Worm (Caenorhabditis elegans) whole organism, L2 larva: Measurements from ENCODE around the gene ant-1.1.

Experiments
- C34F6.9 ChIP-seq: fragments of 150-350 bp; optimal IDR thresholded peaks from 2 replicates; lab custom pipeline; 2014; ENCODE audit warnings: missing biosample characterization, missing genetic modification characterization
- F13H6.1 ChIP-seq: sonication (generic microtip); optimal IDR thresholded peaks from 2 replicates; lab custom pipeline; 2016; ENCODE audit warnings: missing genetic modification characterization, missing compliant biosample characterization
- R02D3.7 ChIP-seq: fragments of 150-350 bp; optimal IDR thresholded peaks from 2 replicates; lab custom pipeline; 2014; ENCODE audit warnings: missing biosample characterization, missing genetic modification characterization
- Y55F3AM.14 ChIP-seq: fragments of 200-800 bp; sonication (Bioruptor generic); optimal IDR thresholded peaks from 2 replicates; lab custom pipeline; 2018; ENCODE audit warnings: mild to moderate bottlenecking, missing genetic modification characterization, missing compliant biosample characterization
- ZK546.5 ChIP-seq: sonication (generic microtip); optimal IDR thresholded peaks from 2 replicates; lab custom pipeline; 2017; ENCODE audit warnings: missing biosample characterization, missing genetic modification characterization
- alr-1 ChIP-seq: fragments of 150-350 bp; optimal IDR thresholded peaks from 2 replicates; lab custom pipeline; 2014; ENCODE audit warnings: missing biosample characterization, missing genetic modification characterization
- aly-2 ChIP-seq: fragments of 150-350 bp; optimal IDR thresholded peaks from 2 replicates; lab custom pipeline; 2014; ENCODE audit warnings: missing biosample characterization, missing genetic modification characterization
- ama-1 ChIP-seq: fragments of 150-350 bp; optimal IDR thresholded peaks from 2 replicates; lab custom pipeline; 2018; ENCODE audit warnings: inconsistent platforms
- blmp-1 ChIP-seq: sonication (generic microtip); optimal IDR thresholded peaks from 2 replicates; lab custom pipeline; 2017; ENCODE audit warnings: missing genetic modification characterization, mild to moderate bottlenecking, missing compliant biosample characterization, antibody characterized with exemption, moderate library complexity; ENCODE audit not compliant: insufficient read depth
- ceh-16 ChIP-seq: fragments of 150-350 bp; optimal IDR thresholded peaks from 2 replicates; lab custom pipeline; 2014; ENCODE audit warnings: missing biosample characterization, missing genetic modification characterization
- ceh-82 ChIP-seq: fragments of 150-350 bp; optimal IDR thresholded peaks from 2 replicates; lab custom pipeline; 2014; ENCODE audit warnings: missing biosample characterization, missing genetic modification characterization
- crh-2 ChIP-seq: sonication (generic microtip); optimal IDR thresholded peaks from 2 replicates; lab custom pipeline; 2017; ENCODE audit warnings: missing biosample characterization, missing genetic modification characterization
- dmd-4 ChIP-seq: sonication (generic microtip); optimal IDR thresholded peaks from 2 replicates; lab custom pipeline; 2017; ENCODE audit warnings: missing biosample characterization, missing genetic modification characterization
- egl-27 ChIP-seq: sonication (generic microtip); optimal IDR thresholded peaks from 3 replicates; lab custom pipeline; 2017; ENCODE audit warnings: missing biosample characterization, missing genetic modification reagents, missing genetic modification characterization
- elt-1 ChIP-seq: fragments of 150-350 bp; optimal IDR thresholded peaks from 2 replicates; lab custom pipeline; 2014; ENCODE audit warnings: missing biosample characterization, missing genetic modification characterization
- elt-3 ChIP-seq: sonication (generic microtip); optimal IDR thresholded peaks from 2 replicates; lab custom pipeline; 2017; ENCODE audit warnings: missing biosample characterization, missing genetic modification characterization
- fos-1 ChIP-seq: fragments of 150-350 bp; optimal IDR thresholded peaks from 2 replicates; lab custom pipeline; 2014; ENCODE audit warnings: missing biosample characterization, missing genetic modification characterization
- gmeb-1 ChIP-seq: fragments of 150-350 bp; optimal IDR thresholded peaks from 2 replicates; lab custom pipeline; 2014; ENCODE audit warnings: missing biosample characterization, missing genetic modification characterization
- lin-11 ChIP-seq: fragments of 150-350 bp; sonication (generic microtip); optimal IDR thresholded peaks from 2 replicates; lab custom pipeline; 2014; ENCODE audit warnings: missing biosample characterization, missing genetic modification characterization, inconsistent platforms, mixed read lengths
- lin-13 ChIP-seq: fragments of 150-350 bp; optimal IDR thresholded peaks from 2 replicates; lab custom pipeline; 2014; ENCODE audit warnings: missing biosample characterization, missing genetic modification reagents, missing genetic modification characterization
- lin-39 ChIP-seq: fragments of 150-350 bp; optimal IDR thresholded peaks from 2 replicates; lab custom pipeline; 2014; ENCODE audit warnings: missing biosample characterization, missing genetic modification reagents, missing genetic modification characterization
- lsy-2 ChIP-seq, 2 experiments: fragments of 150-350 bp in 1 of 2; sonication (generic microtip) in 1 of 2; optimal IDR thresholded peaks; 2 replicates each; lab custom pipeline; 2014 to 2017; ENCODE audit warnings: missing biosample characterization in 2 of 2, missing genetic modification characterization in 2 of 2
- mab-5 ChIP-seq: fragments of 150-350 bp; optimal IDR thresholded peaks from 2 replicates; lab custom pipeline; 2014; ENCODE audit warnings: missing biosample characterization, missing genetic modification characterization
- mdl-1 ChIP-seq, 2 experiments: fragments of 150-350 bp in 1 of 2; sonication (generic microtip) in 1 of 2; optimal IDR thresholded peaks; 2 replicates each; lab custom pipeline; 2017; ENCODE audit warnings: missing biosample characterization in 2 of 2, missing genetic modification characterization in 2 of 2
- nhr-10 ChIP-seq: sonication (generic microtip); optimal IDR thresholded peaks from 2 replicates; lab custom pipeline; 2017; ENCODE audit warnings: missing biosample characterization, missing genetic modification characterization
- nhr-12 ChIP-seq: fragments of 150-350 bp; optimal IDR thresholded peaks from 2 replicates; lab custom pipeline; 2014; ENCODE audit warnings: missing biosample characterization, missing genetic modification characterization
- nhr-129 ChIP-seq: fragments of 150-350 bp; optimal IDR thresholded peaks from 2 replicates; lab custom pipeline; 2014; ENCODE audit warnings: missing biosample characterization, missing genetic modification characterization
- nhr-21 ChIP-seq: fragments of 150-350 bp; optimal IDR thresholded peaks from 2 replicates; lab custom pipeline; 2014; ENCODE audit warnings: missing biosample characterization, missing genetic modification characterization
- nhr-23 ChIP-seq: fragments of 150-350 bp; optimal IDR thresholded peaks from 2 replicates; lab custom pipeline; 2014; ENCODE audit warnings: missing biosample characterization, missing genetic modification reagents, missing genetic modification characterization
- nhr-237 ChIP-seq: fragments of 150-350 bp; optimal IDR thresholded peaks from 2 replicates; lab custom pipeline; 2014; ENCODE audit warnings: missing biosample characterization, missing genetic modification characterization
- nhr-25 ChIP-seq: fragments of 150-350 bp; sonication (generic microtip); optimal IDR thresholded peaks from 3 replicates; lab custom pipeline; 2014; ENCODE audit warnings: missing biosample characterization, missing genetic modification characterization
- nhr-6 ChIP-seq: fragments of 150-350 bp; optimal IDR thresholded peaks from 2 replicates; lab custom pipeline; 2014; ENCODE audit warnings: missing biosample characterization, missing genetic modification characterization
- nhr-77 ChIP-seq: fragments of 150-350 bp; optimal IDR thresholded peaks from 2 replicates; lab custom pipeline; 2014; ENCODE audit warnings: missing biosample characterization, missing genetic modification characterization
- peb-1 ChIP-seq: fragments of 150-350 bp; optimal IDR thresholded peaks from 2 replicates; lab custom pipeline; 2014; ENCODE audit warnings: missing biosample characterization, missing genetic modification characterization
- sem-4 ChIP-seq: fragments of 150-350 bp; optimal IDR thresholded peaks from 2 replicates; lab custom pipeline; 2014; ENCODE audit warnings: missing biosample characterization, missing genetic modification reagents, missing genetic modification characterization
- skn-1 ChIP-seq: sonication (generic microtip); optimal IDR thresholded peaks from 2 replicates; lab custom pipeline; 2017; ENCODE audit warnings: missing biosample characterization, missing genetic modification characterization
- sma-3 ChIP-seq: sonication (generic microtip); optimal IDR thresholded peaks from 2 replicates; lab custom pipeline; 2016; ENCODE audit warnings: missing genetic modification reagents, missing genetic modification characterization, missing compliant biosample characterization
- sma-9 ChIP-seq, 2 experiments: fragments of 150-350 bp in 1 of 2; sonication (generic microtip) in 1 of 2; optimal IDR thresholded peaks; 2 replicates each; lab custom pipeline; 2014 to 2016; ENCODE audit warnings: missing genetic modification characterization in 2 of 2, mild to moderate bottlenecking in 1 of 2, missing biosample characterization in 1 of 2, missing compliant biosample characterization in 1 of 2, missing genetic modification reagents in 1 of 2, moderate library complexity in 1 of 2
- snpc-4 ChIP-seq: fragments of 150-350 bp; optimal IDR thresholded peaks from 2 replicates; lab custom pipeline; 2014; ENCODE audit warnings: missing biosample characterization, missing genetic modification characterization
- unc-39 ChIP-seq: fragments of 150-350 bp; optimal IDR thresholded peaks from 2 replicates; lab custom pipeline; 2014; ENCODE audit warnings: missing biosample characterization, missing genetic modification characterization
- unc-55 ChIP-seq: fragments of 150-350 bp; sonication (generic microtip); optimal IDR thresholded peaks from 3 replicates; lab custom pipeline; 2014; ENCODE audit warnings: missing biosample characterization, missing genetic modification reagents, missing genetic modification characterization
- unc-62 ChIP-seq: fragments of 150-350 bp; optimal IDR thresholded peaks from 2 replicates; lab custom pipeline; 2014; ENCODE audit warnings: missing biosample characterization, missing genetic modification reagents, missing genetic modification characterization
- zag-1 ChIP-seq: fragments of 150-350 bp; optimal IDR thresholded peaks from 2 replicates; lab custom pipeline; 2014; ENCODE audit warnings: missing biosample characterization, missing genetic modification characterization
- ztf-1 ChIP-seq: fragments of 200-800 bp; sonication (Bioruptor generic); conservative IDR thresholded peaks from 2 replicates; pipeline ENCODE4 v1.3.6; 2022; ENCODE audit warnings: missing genetic modification characterization, missing compliant biosample characterization
- ztf-11 ChIP-seq: sonication (generic microtip); optimal IDR thresholded peaks from 2 replicates; lab custom pipeline; 2017; ENCODE audit warnings: missing biosample characterization, missing genetic modification characterization
- ztf-4 ChIP-seq: fragments of 150-350 bp; optimal IDR thresholded peaks from 2 replicates; lab custom pipeline; 2014; ENCODE audit warnings: missing biosample characterization, missing genetic modification characterization

Gene ant-1.1

DNA sequence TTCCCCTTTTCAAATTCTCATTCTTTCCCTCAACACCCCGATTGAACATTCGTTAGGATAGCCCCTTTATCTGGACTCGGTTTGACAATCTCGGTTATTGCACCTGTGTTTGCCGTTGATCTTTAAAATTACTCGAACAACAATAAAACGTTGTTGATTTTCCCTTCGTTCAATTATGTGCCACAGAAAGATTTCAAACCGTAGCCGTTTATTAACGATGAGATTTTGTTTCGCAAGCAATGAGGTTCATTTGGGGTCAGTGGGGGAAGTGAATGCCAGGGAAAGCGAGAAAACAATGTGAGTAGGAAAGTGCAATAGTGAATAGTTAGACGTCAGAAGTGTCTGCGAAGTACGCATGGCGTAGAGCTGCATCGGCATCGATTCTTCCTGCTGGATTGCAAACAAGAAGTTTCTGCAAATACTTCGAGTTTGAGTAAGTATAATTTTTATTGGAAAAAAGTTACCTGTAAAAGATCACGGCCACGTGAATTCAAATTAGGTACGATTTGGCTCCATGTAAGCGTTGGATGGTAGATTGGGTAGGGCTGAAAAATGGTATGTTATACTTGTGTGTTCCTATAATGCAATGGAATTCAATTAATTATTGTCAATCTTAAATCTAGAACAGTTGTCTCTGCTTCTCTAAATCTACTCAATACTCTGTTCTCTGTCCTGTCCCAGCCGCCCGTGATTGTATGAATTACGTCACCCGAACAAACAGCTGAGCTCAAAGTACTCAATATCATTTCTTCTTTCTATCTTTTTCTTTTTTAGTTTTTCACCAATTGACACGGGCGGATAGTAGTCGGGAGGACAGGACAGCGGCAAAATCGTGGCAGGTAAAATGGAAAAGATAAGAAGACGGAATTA, 1.8 kb downstream of the ant-1.1 start, which contains the start of gene kel-3 (continued):
- TF ChIP-seq mab-5 (tag; lab: Kevin White, UChicago): no peak
- no peak for TF ChIP-seq elt-1 (tag; lab: Kevin White, UChicago)
- no peak for TF ChIP-seq peb-1
- TF ChIP-seq ztf-4 (tag; lab: Kevin White, UChicago): peak; percentile 77
- TF ChIP-seq zag-1: peak; percentile 63
- peak; percentile 54 for TF ChIP-seq Y55F3AM.14 (GFP tag; lab: Kevin White, UChicago)
- peak; percentile 28 for TF ChIP-seq egl-27
- no peak for TF ChIP-seq ztf-11 (tag; lab: Kevin White, UChicago)
- peak; percentile 63 for TF ChIP-seq fos-1
- no peak for TF ChIP-seq ceh-16 (tag; lab: Kevin White, UChicago)
- TF ChIP-seq dmd-4 (tag; lab: Kevin White, UChicago): no peak
- TF ChIP-seq aly-2: peak; percentile 8
- peak; percentile 96 for TF ChIP-seq ama-1 (lab: Kevin White, UChicago)
- no peak for TF ChIP-seq elt-3 (tag; lab: Kevin White, UChicago)
- no peak for TF ChIP-seq unc-39 (tag; lab: Kevin White, UChicago)
- no peak for TF ChIP-seq nhr-12 (tag; lab: Kevin White, UChicago)
- TF ChIP-seq mdl-1 (tag; optimal IDR thresholded peaks at IDR 0.05; lab: Kevin White, UChicago): peak in 1 of 2 experiments; percentile 42

DNA sequence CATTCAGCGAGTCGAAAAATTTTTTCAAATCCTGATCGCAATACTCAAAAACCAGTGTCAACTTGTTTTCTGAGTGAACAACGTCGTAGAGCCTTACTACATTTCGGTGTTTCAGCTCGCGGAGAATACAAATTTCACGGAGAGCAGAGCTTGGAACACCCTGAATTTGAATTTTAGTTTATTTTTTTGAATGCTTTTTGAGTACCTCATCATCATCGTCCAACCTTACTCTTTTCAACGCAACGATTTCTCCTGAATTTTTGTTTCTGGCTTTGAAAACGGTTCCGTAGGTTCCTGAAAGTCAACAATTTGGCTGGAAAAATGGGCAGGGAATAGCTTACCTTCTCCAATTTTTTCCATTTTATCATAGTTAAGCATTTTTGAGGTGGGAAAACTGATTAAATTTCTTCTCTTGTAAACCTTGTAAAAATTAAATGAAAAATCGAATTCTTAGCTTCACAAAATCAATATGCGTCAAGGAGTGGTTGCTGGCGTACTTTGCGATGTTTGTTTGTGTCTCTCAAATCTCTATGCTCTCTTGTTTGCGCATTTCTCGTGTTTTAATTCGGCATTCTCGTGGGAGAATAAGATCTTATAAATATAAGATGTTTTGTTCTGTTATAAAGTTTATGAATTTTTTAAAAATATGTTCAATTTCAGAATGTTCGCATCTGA, 3.1 kb downstream of the ant-1.1 start, which contains the start of gene cdk-5:
TSS of gene cdk-5 (minus strand) at position 425 of the 675 bp plus-strand sequence.
- TF ChIP-seq nhr-129 (peak; percentile 83), R02D3.7 (tag; lab: Kevin White, UChicago) (peak; percentile 60), snpc-4 (tag; lab: Kevin White, UChicago) (peak; percentile 20), F13H6.1 (tag; lab: Kevin White, UChicago) (peak; percentile 88), C34F6.9 (peak; percentile 99), skn-1 (tag; lab: Kevin White, UChicago) (no peak), egl-27 (peak; percentile 86), sma-9 (GFP tag; optimal IDR thresholded peaks at IDR 0.05; lab: Kevin White, UChicago) (peak; percentile 93), sma-9 (tag; optimal IDR thresholded peaks at IDR 0.05; lab: Kevin White, UChicago) (no peak), lin-11 (tag; lab: Kevin White, UChicago) (peak; percentile 73), alr-1 (tag; lab: Kevin White, UChicago) (no peak), dmd-4 (tag; lab: Kevin White, UChicago) (no peak), elt-1 (tag; lab: Kevin White, UChicago) (no peak), lsy-2 (tag; optimal IDR thresholded peaks at IDR 0.05; lab: Kevin White, UChicago) (peak; percentile 94 to 97), nhr-77 (tag; lab: Kevin White, UChicago) (no peak), crh-2 (tag; lab: Kevin White, UChicago) (peak; percentile 98), nhr-6 (peak; percentile 90), ztf-1 (GFP tag; lab: Robert Waterston, UW) (no peak), ceh-82 (tag; lab: Kevin White, UChicago) (peak; percentile 42), mab-5 (tag; lab: Kevin White, UChicago) (peak; percentile 89), lin-13 (peak; percentile 88), ztf-4 (tag; lab: Kevin White, UChicago) (peak; percentile 87), aly-2 (peak; percentile 22), ama-1 (lab: Kevin White, UChicago) (peak; percentile 81), unc-55 (GFP tag; lab: Kevin White, UChicago) (peak; percentile 98), ZK546.5 (peak; percentile 83), zag-1 (no peak), sem-4 (tag; lab: Kevin White, UChicago) (peak; percentile 74), gmeb-1 (peak; percentile 94), mdl-1 (tag; optimal IDR thresholded peaks at IDR 0.05; lab: Kevin White, UChicago) (peak in 1 of 2 experiments; percentile 32), fos-1 (peak; percentile 74), nhr-21 (peak; percentile 93), nhr-10 (tag; lab: Kevin White, UChicago) (peak; percentile 65), sma-3 (GFP tag; lab: Kevin White, UChicago) (peak; percentile 87), Y55F3AM.14 (GFP tag; lab: Kevin White, UChicago) (no peak), nhr-23 (tag; lab: Kevin White, UChicago) (no peak), unc-62 (GFP tag; lab: Kevin White, UChicago) (no peak), nhr-237 (tag; lab: Kevin White, UChicago) (no peak), lin-39 (tag; lab: Kevin White, UChicago) (no peak), peb-1 (no peak), blmp-1 (tag; lab: Kevin White, UChicago) (peak; percentile 49), ceh-16 (tag; lab: Kevin White, UChicago) (peak; percentile 22), nhr-25 (tag; lab: Kevin White, UChicago) (peak; percentile 94)
